Fruit fly (Drosophila melanogaster) whole organism, embryonic: ENCODE results near the gene ab.

Experiments used
- Abd-B ChIP-seq: fragments of 200-800 bp; sonication (Bioruptor generic); optimal IDR thresholded peaks from 2 replicates; lab custom pipeline; 2018; ENCODE audit warnings: missing biosample characterization, mild to moderate bottlenecking, missing genetic modification characterization, moderate library complexity
- Atf-2 ChIP-seq: fragments of 200-800 bp; sonication (Bioruptor generic); optimal IDR thresholded peaks from 2 replicates; lab custom pipeline; 2016; ENCODE audit warnings: missing biosample characterization, missing genetic modification characterization
- CG1024 ChIP-seq: fragments of 200-800 bp; sonication (Bioruptor generic); IDR thresholded peaks from 2 replicates; pipeline ENCODE4 v1.3.6; 2022; ENCODE audit warnings: missing biosample characterization, missing genetic modification characterization
- CG10366 ChIP-seq: fragments of 200-800 bp; sonication (Bioruptor generic); IDR thresholded peaks from 2 replicates; pipeline ENCODE4 v1.3.6; 2022; ENCODE audit warnings: missing biosample characterization, missing genetic modification characterization
- CG10654 ChIP-seq: fragments of 200-800 bp; sonication (Bioruptor generic); optimal IDR thresholded peaks from 2 replicates; lab custom pipeline; 2016; ENCODE audit warnings: missing biosample characterization, missing genetic modification characterization
- CG12299 ChIP-seq: fragments of 200-800 bp; sonication (Bioruptor generic); optimal IDR thresholded peaks from 2 replicates; lab custom pipeline; 2018; ENCODE audit warnings: missing biosample characterization, mild to moderate bottlenecking, missing genetic modification characterization
- CG12659 ChIP-seq: fragments of 200-800 bp; sonication (Bioruptor generic); optimal IDR thresholded peaks from 3 replicates; lab custom pipeline; 2017; ENCODE audit warnings: mild to moderate bottlenecking, missing biosample characterization, missing genetic modification reagents, missing genetic modification characterization
- CG14050 ChIP-seq: fragments of 200-800 bp; sonication (Bioruptor generic); IDR thresholded peaks from 3 replicates; pipeline ENCODE4 v1.3.6; 2022; ENCODE audit warnings: missing biosample characterization, missing genetic modification characterization
- CG30403 ChIP-seq: fragments of 200-800 bp; sonication (Bioruptor generic); optimal IDR thresholded peaks from 3 replicates; lab custom pipeline; 2016; ENCODE audit warnings: missing biosample characterization, missing genetic modification characterization
- CG3065 ChIP-seq: fragments of 200-800 bp; sonication (Bioruptor generic); optimal IDR thresholded peaks from 2 replicates; lab custom pipeline; 2016; ENCODE audit warnings: missing biosample characterization, missing genetic modification characterization
- CG3407 ChIP-seq: fragments of 200-800 bp; sonication (Bioruptor generic); optimal IDR thresholded peaks from 2 replicates; lab custom pipeline; 2018; ENCODE audit warnings: missing biosample characterization, mild to moderate bottlenecking, missing genetic modification characterization
- CG4854 ChIP-seq: fragments of 200-800 bp; sonication (Bioruptor generic); optimal IDR thresholded peaks from 2 replicates; lab custom pipeline; 2016; ENCODE audit warnings: missing biosample characterization, missing genetic modification characterization, inconsistent platforms
- CG7786 ChIP-seq: fragments of 200-800 bp; sonication (Bioruptor generic); optimal IDR thresholded peaks from 2 replicates; lab custom pipeline; 2016; ENCODE audit warnings: missing biosample characterization, missing genetic modification characterization
- CG8089 ChIP-seq: fragments of 200-800 bp; sonication (Bioruptor generic); optimal IDR thresholded peaks from 3 replicates; lab custom pipeline; 2016; ENCODE audit warnings: missing biosample characterization, missing genetic modification characterization
- CG8290 ChIP-seq, 3 experiments: fragments of 200-800 bp; sonication (Bioruptor generic); optimal IDR thresholded peaks; 2 replicates each; lab custom pipeline; 2016 to 2019; ENCODE audit warnings: missing biosample characterization in 3 of 3, missing genetic modification characterization in 3 of 3, mild to moderate bottlenecking in 2 of 3, moderate library complexity in 1 of 3
- CG8944 ChIP-seq: fragments of 200-800 bp; sonication (Bioruptor generic); optimal IDR thresholded peaks from 3 replicates; lab custom pipeline; 2016; ENCODE audit warnings: missing biosample characterization, missing genetic modification characterization
- CG9817 ChIP-seq: fragments of 200-800 bp; sonication (Bioruptor generic); optimal IDR thresholded peaks from 2 replicates; lab custom pipeline; 2018; ENCODE audit warnings: missing biosample characterization, mild to moderate bottlenecking, missing genetic modification characterization, moderate library complexity
- E2f2 ChIP-seq: fragments of 200-800 bp; sonication (Bioruptor generic); IDR thresholded peaks from 2 replicates; pipeline ENCODE4 v1.3.6; 2022; ENCODE audit warnings: missing biosample characterization, missing genetic modification characterization
- Eip74EF ChIP-seq, 2 experiments: fragments of 200-800 bp in 1 of 2; fragments of >200 bp in 1 of 2; sonication (Bioruptor generic) in 1 of 2; optimal IDR thresholded peaks; 2 replicates each; lab custom pipeline; 2017 to 2019; ENCODE audit warnings: missing biosample characterization in 2 of 2, missing genetic modification characterization in 2 of 2, mild to moderate bottlenecking in 1 of 2, moderate library complexity in 1 of 2
- Hr3 ChIP-seq: fragments of 200-800 bp; sonication (Bioruptor generic); optimal IDR thresholded peaks from 3 replicates; lab custom pipeline; 2016; ENCODE audit warnings: missing biosample characterization, missing genetic modification characterization
- Hr51 ChIP-seq, 2 experiments: fragments of 200-800 bp; sonication (Bioruptor generic); optimal IDR thresholded peaks; 2 replicates in 1 of 2; 3 replicates in 1 of 2; lab custom pipeline; 2016 to 2018; ENCODE audit warnings: missing biosample characterization in 2 of 2, missing genetic modification characterization in 2 of 2, mild to moderate bottlenecking in 1 of 2, moderate library complexity in 1 of 2
- Hsf ChIP-seq: fragments of 200-800 bp; sonication (Bioruptor generic); optimal IDR thresholded peaks from 3 replicates; lab custom pipeline; 2016; ENCODE audit warnings: missing biosample characterization, missing genetic modification characterization
- Kr ChIP-seq: fragments of 200-800 bp; sonication (Bioruptor generic); optimal IDR thresholded peaks from 2 replicates; lab custom pipeline; 2017; ENCODE audit warnings: missing biosample characterization, mild to moderate bottlenecking, missing genetic modification characterization
- Lhr ChIP-seq: fragments of 200-800 bp; sonication (Bioruptor generic); optimal IDR thresholded peaks from 3 replicates; lab custom pipeline; 2017; ENCODE audit warnings: mild to moderate bottlenecking, missing biosample characterization, missing genetic modification reagents, missing genetic modification characterization
- Mad ChIP-seq: fragments of 200-800 bp; sonication (Bioruptor generic); optimal IDR thresholded peaks from 2 replicates; lab custom pipeline; 2016; ENCODE audit warnings: missing biosample characterization, missing genetic modification characterization
- NC2α ChIP-seq: fragments of 200-800 bp; sonication (Bioruptor generic); optimal IDR thresholded peaks from 2 replicates; lab custom pipeline; 2016; ENCODE audit warnings: missing biosample characterization, missing genetic modification characterization
- NC2β ChIP-seq: fragments of 200-800 bp; sonication (Bioruptor generic); optimal IDR thresholded peaks from 2 replicates; lab custom pipeline; 2016; ENCODE audit warnings: missing biosample characterization, missing genetic modification characterization
- NfI ChIP-seq: fragments of 200-800 bp; sonication (Bioruptor generic); optimal IDR thresholded peaks from 3 replicates; lab custom pipeline; 2018; ENCODE audit warnings: missing biosample characterization, mild to moderate bottlenecking, missing genetic modification characterization, moderate library complexity
- Sox102F ChIP-seq: fragments of 200-800 bp; sonication (Bioruptor generic); optimal IDR thresholded peaks from 2 replicates; lab custom pipeline; 2018; ENCODE audit warnings: missing biosample characterization, mild to moderate bottlenecking, missing genetic modification characterization, moderate library complexity
- Ssrp ChIP-seq: fragments of 200-800 bp; sonication (Bioruptor generic); optimal IDR thresholded peaks from 2 replicates; lab custom pipeline; 2018; ENCODE audit warnings: missing biosample characterization, mild to moderate bottlenecking, missing genetic modification characterization, moderate library complexity
- ab ChIP-seq: fragments of 200-800 bp; sonication (Bioruptor generic); optimal IDR thresholded peaks from 2 replicates; lab custom pipeline; 2016; ENCODE audit warnings: missing biosample characterization, missing genetic modification characterization
- bab2 ChIP-seq: fragments of 200-800 bp; sonication (Bioruptor generic); optimal IDR thresholded peaks from 2 replicates; lab custom pipeline; 2016; ENCODE audit warnings: missing biosample characterization, missing genetic modification characterization
- cas ChIP-seq: fragments of 200-800 bp; sonication (Bioruptor generic); IDR thresholded peaks from 2 replicates; pipeline ENCODE4 v1.3.6; 2022; ENCODE audit warnings: missing biosample characterization, missing genetic modification characterization
- croc ChIP-seq: fragments of 200-800 bp; sonication (Bioruptor generic); conservative IDR thresholded peaks from 3 replicates; pipeline ENCODE4 v1.3.6; 2022; ENCODE audit warnings: missing biosample characterization, missing genetic modification characterization
- dimm ChIP-seq: fragments of 200-800 bp; sonication (Bioruptor generic); IDR thresholded peaks from 2 replicates; pipeline ENCODE4 v1.3.6; 2022; ENCODE audit warnings: missing biosample characterization, missing genetic modification characterization
- dpn ChIP-seq, 2 experiments: fragments of 200-800 bp; sonication (Bioruptor generic); optimal IDR thresholded peaks; 3 replicates each; lab custom pipeline; 2016; ENCODE audit warnings: missing biosample characterization in 2 of 2, missing genetic modification characterization in 2 of 2
- esg ChIP-seq: fragments of 200-800 bp; sonication (Bioruptor generic); conservative IDR thresholded peaks from 2 replicates; pipeline ENCODE4 v1.3.6; 2022; ENCODE audit warnings: missing biosample characterization, missing genetic modification characterization
- gt ChIP-seq: fragments of 200-800 bp; sonication (Bioruptor generic); IDR thresholded peaks from 2 replicates; pipeline ENCODE4 v1.3.6; 2022; ENCODE audit warnings: missing biosample characterization, missing genetic modification characterization
- hth ChIP-seq: fragments of >200 bp; optimal IDR thresholded peaks from 2 replicates; lab custom pipeline; 2017; ENCODE audit warnings: inconsistent platforms
- ind ChIP-seq: fragments of 200-800 bp; sonication (Bioruptor generic); optimal IDR thresholded peaks from 3 replicates; lab custom pipeline; 2016; ENCODE audit warnings: missing biosample characterization, missing genetic modification characterization
- kay ChIP-seq: fragments of 200-800 bp; sonication (Bioruptor generic); optimal IDR thresholded peaks from 2 replicates; lab custom pipeline; 2016; ENCODE audit warnings: missing biosample characterization, missing genetic modification characterization
- odd ChIP-seq: fragments of 200-800 bp; sonication (Bioruptor generic); optimal IDR thresholded peaks from 2 replicates; lab custom pipeline; 2017; ENCODE audit warnings: missing biosample characterization, mild to moderate bottlenecking, missing genetic modification characterization
- onecut ChIP-seq: fragments of 200-800 bp; sonication (Bioruptor generic); IDR thresholded peaks from 2 replicates; pipeline ENCODE4 v1.3.6; 2022; ENCODE audit warnings: missing biosample characterization, missing genetic modification characterization
- org-1 ChIP-seq: fragments of 200-800 bp; sonication (Bioruptor generic); optimal IDR thresholded peaks from 2 replicates; lab custom pipeline; 2017; ENCODE audit warnings: missing biosample characterization, missing genetic modification characterization
- psq ChIP-seq: fragments of 200-800 bp; sonication (Bioruptor generic); optimal IDR thresholded peaks from 2 replicates; lab custom pipeline; 2017; ENCODE audit warnings: missing biosample characterization, missing genetic modification characterization
- ro ChIP-seq: fragments of 200-800 bp; sonication (Bioruptor generic); IDR thresholded peaks from 2 replicates; pipeline ENCODE4 v1.3.6; 2022; ENCODE audit warnings: missing biosample characterization, missing genetic modification characterization
- sim ChIP-seq: fragments of 200-800 bp; sonication (Bioruptor generic); IDR thresholded peaks from 2 replicates; pipeline ENCODE4 v1.3.6; 2022; ENCODE audit warnings: missing biosample characterization, missing genetic modification characterization
- vvl ChIP-seq: fragments of 200-800 bp; sonication (Bioruptor generic); IDR thresholded peaks from 2 replicates; pipeline ENCODE4 v1.3.6; 2022; ENCODE audit warnings: missing biosample characterization, missing genetic modification characterization
- zfh1 ChIP-seq: fragments of 200-800 bp; sonication (Bioruptor generic); IDR thresholded peaks from 3 replicates; pipeline ENCODE4 v1.3.6; 2022; ENCODE audit warnings: missing biosample characterization, missing genetic modification characterization

The ab gene

dm6 chr2L:11208563-11209344 is 1.7 kb upstream of the ab start (continued):
- TF ChIP-seq esg (GFP tag; lab: Robert Waterston, UW), result peak; percentile 55
- peak in 1 of 2 experiments; percentile 58 for TF ChIP-seq Hr51 (GFP tag; optimal IDR thresholded peaks at IDR 0.05; lab: Kevin White, UChicago)
- TF ChIP-seq CG12659 (GFP tag; lab: Kevin White, UChicago), result peak; percentile 35
- TF ChIP-seq Mad (GFP tag; lab: Kevin White, UChicago), result peak; percentile 10
- TF ChIP-seq Hsf (GFP tag; lab: Kevin White, UChicago), result peak; percentile 55
- TF ChIP-seq E2f2 (GFP tag; lab: Robert Waterston, UW), result peak; percentile 29; the same call in 1 of the 2 replicates
- TF ChIP-seq CG10654 (GFP tag; lab: Kevin White, UChicago), result peak; percentile 39
- peak; percentile 85 for TF ChIP-seq Ssrp (tag; lab: Kevin White, UChicago)
- peak; percentile 38 for TF ChIP-seq bab2
- peak; percentile 1 for TF ChIP-seq NfI (GFP tag; lab: Kevin White, UChicago)
- peak; percentile 57 for TF ChIP-seq NC2β (GFP tag; lab: Kevin White, UChicago)
- peak; percentile 7 for TF ChIP-seq CG8944
- TF ChIP-seq Lhr (GFP tag; lab: Kevin White, UChicago), result peak; percentile 46
- no peak; the same call in 1 of the 2 replicates for TF ChIP-seq gt (GFP tag; lab: Robert Waterston, UW)
- peak; percentile 85 for TF ChIP-seq sim (GFP tag; lab: Robert Waterston, UW)
- TF ChIP-seq org-1, result peak; percentile 22
- TF ChIP-seq onecut, result peak; percentile 34; the same call in 1 of the 2 replicates
- peak; percentile 16 to 58 for TF ChIP-seq dpn (GFP tag; optimal IDR thresholded peaks at IDR 0.05; lab: Kevin White, UChicago)
- peak; percentile 24 for TF ChIP-seq CG8290 (GFP tag; optimal IDR thresholded peaks at IDR 0.05; lab: Kevin White, UChicago)
- TF ChIP-seq CG8290 (tag; optimal IDR thresholded peaks at IDR 0.05; lab: Kevin White, UChicago), result no peak
- peak; percentile 34 for TF ChIP-seq CG9817 (tag; lab: Kevin White, UChicago)
- no peak for TF ChIP-seq cas (GFP tag; lab: Robert Waterston, UW)
- TF ChIP-seq NC2α (GFP tag; lab: Kevin White, UChicago), result peak; percentile 26
- peak; percentile 43 for TF ChIP-seq Atf-2 (GFP tag; lab: Kevin White, UChicago)
- peak; percentile 58 for TF ChIP-seq Hr3
- TF ChIP-seq croc, result peak; percentile 68; the same call in 2 of the 3 replicates
- no peak for TF ChIP-seq hth (lab: Kevin White, UChicago)
- TF ChIP-seq Kr, result no peak
- TF ChIP-seq Eip74EF (GFP tag; optimal IDR thresholded peaks at IDR 0.05; lab: Kevin White, UChicago), result peak in 1 of 2 experiments; percentile 32
- TF ChIP-seq CG3407 (GFP tag; lab: Kevin White, UChicago), result peak; percentile 79
- peak; percentile 48; the same call in 1 of the 2 replicates for TF ChIP-seq CG10366
- TF ChIP-seq ab, result peak; percentile 74
- peak; percentile 63 for TF ChIP-seq CG8089 (GFP tag; lab: Kevin White, UChicago)
- no peak for TF ChIP-seq kay (GFP tag; lab: Kevin White, UChicago)
- peak; percentile 55 for TF ChIP-seq dimm (GFP tag; lab: Robert Waterston, UW)
- peak; percentile 72 for TF ChIP-seq zfh1 (GFP tag; lab: Robert Waterston, UW)
- TF ChIP-seq CG14050, result peak; percentile 36; the same call in 1 of the 3 replicates
- no peak for TF ChIP-seq CG4854 (GFP tag; lab: Kevin White, UChicago)
- TF ChIP-seq CG12299 (tag; lab: Kevin White, UChicago), result peak; percentile 33
- TF ChIP-seq psq (GFP tag; lab: Kevin White, UChicago), result peak; percentile 5
- peak; percentile 80 for TF ChIP-seq Sox102F (GFP tag; lab: Kevin White, UChicago)
- TF ChIP-seq ro (GFP tag; lab: Robert Waterston, UW), result peak; percentile 72; the same call in 1 of the 2 replicates
- peak; percentile 14 for TF ChIP-seq ind (GFP tag; lab: Kevin White, UChicago)
- peak; percentile 14 for TF ChIP-seq odd (GFP tag; lab: Kevin White, UChicago)
- peak; percentile 9 for TF ChIP-seq CG3065 (GFP tag; lab: Kevin White, UChicago)
- TF ChIP-seq CG1024, result peak; percentile 69
- peak; percentile 89 for TF ChIP-seq vvl (GFP tag; lab: Robert Waterston, UW)
- TF ChIP-seq CG30403 (GFP tag; lab: Kevin White, UChicago), result peak; percentile 74
- TF ChIP-seq Abd-B, result peak; percentile 44
- TF ChIP-seq CG7786 (GFP tag; lab: Kevin White, UChicago), result no peak
